Worm (Caenorhabditis elegans) whole organism, L4 larva: ENCODE data around the gene cpsf-3.

Source experiments
- D1046.2 ChIP-seq: fragments of 200-800 bp; sonication (Bioruptor generic); IDR thresholded peaks from 2 replicates; pipeline ENCODE4 v1.3.6; 2022; ENCODE audit warnings: missing genetic modification characterization, missing compliant biosample characterization
- F10B5.3 ChIP-seq: sonication (generic microtip); optimal IDR thresholded peaks from 2 replicates; lab custom pipeline; 2016; ENCODE audit warnings: mild to moderate bottlenecking, missing genetic modification characterization, missing compliant biosample characterization
- F44E2.7 ChIP-seq: fragments of 200-800 bp; sonication (Bioruptor generic); IDR thresholded peaks from 2 replicates; pipeline ENCODE4 v2.1.2; 2022; ENCODE audit warnings: missing genetic modification characterization, missing compliant biosample characterization
- F49E8.2 ChIP-seq: sonication (generic microtip); optimal IDR thresholded peaks from 2 replicates; lab custom pipeline; 2016; ENCODE audit warnings: missing compliant biosample characterization, mild to moderate bottlenecking, missing genetic modification characterization, borderline replicate concordance
- R02D3.7 ChIP-seq: fragments of 150-350 bp; sonication (generic microtip); optimal IDR thresholded peaks from 3 replicates; lab custom pipeline; 2014; ENCODE audit warnings: missing biosample characterization, missing genetic modification characterization
- T20F7.1 ChIP-seq: fragments of 200-800 bp; sonication (Bioruptor generic); optimal IDR thresholded peaks from 2 replicates; lab custom pipeline; 2018; ENCODE audit warnings: mild to moderate bottlenecking, missing genetic modification characterization, missing compliant biosample characterization
- T26A8.4 ChIP-seq: fragments of 200-800 bp; sonication (Bioruptor generic); IDR thresholded peaks from 2 replicates; pipeline ENCODE4 v1.3.6; 2022; ENCODE audit warnings: missing genetic modification characterization, missing compliant biosample characterization
- Y105C5A.15 ChIP-seq: fragments of 200-800 bp; sonication (Bioruptor generic); IDR thresholded peaks from 2 replicates; pipeline ENCODE4 v1.3.6; 2022; ENCODE audit warnings: missing genetic modification characterization, missing compliant biosample characterization
- Y48G9A.11 ChIP-seq: fragments of 200-800 bp; sonication (Bioruptor generic); IDR thresholded peaks from 2 replicates; pipeline ENCODE4 v1.3.6; 2022; ENCODE audit warnings: missing genetic modification reagents, missing genetic modification characterization, missing compliant biosample characterization
- ceh-28 ChIP-seq: fragments of 150-350 bp; optimal IDR thresholded peaks from 2 replicates; lab custom pipeline; 2014; ENCODE audit warnings: missing biosample characterization, missing genetic modification reagents, missing genetic modification characterization
- ceh-32 ChIP-seq: sonication (generic microtip); optimal IDR thresholded peaks from 2 replicates; lab custom pipeline; 2016; ENCODE audit warnings: mild to moderate bottlenecking, missing genetic modification characterization, missing compliant biosample characterization; ENCODE audit not compliant: poor library complexity
- ces-1 ChIP-seq: fragments of 150-350 bp; sonication (generic microtip); optimal IDR thresholded peaks from 4 replicates; lab custom pipeline; 2014; ENCODE audit warnings: missing biosample characterization, missing genetic modification reagents, missing genetic modification characterization
- daf-12 ChIP-seq: fragments of 150-350 bp; optimal IDR thresholded peaks from 2 replicates; lab custom pipeline; 2014; ENCODE audit warnings: missing biosample characterization, missing genetic modification reagents, missing genetic modification characterization
- daf-16 ChIP-seq, 3 experiments: sonication (generic microtip); optimal IDR thresholded peaks; 2 replicates each; lab custom pipeline; 2016 to 2017; ENCODE audit warnings: missing genetic modification characterization in 3 of 3, missing genetic modification reagents in 3 of 3, mild to moderate bottlenecking in 2 of 3, missing compliant biosample characterization in 2 of 3, missing biosample characterization in 1 of 3, moderate library complexity in 1 of 3
- dmd-6 ChIP-seq: fragments of 200-800 bp; sonication (Bioruptor generic); IDR thresholded peaks from 2 replicates; pipeline ENCODE4 v1.3.6; 2022; ENCODE audit warnings: missing genetic modification reagents, missing genetic modification characterization, missing compliant biosample characterization
- gei-8 ChIP-seq: fragments of 200-800 bp; sonication (Bioruptor generic); optimal IDR thresholded peaks from 2 replicates; lab custom pipeline; 2018; ENCODE audit warnings: mild to moderate bottlenecking, missing genetic modification characterization, missing compliant biosample characterization
- jun-1 ChIP-seq: fragments of 150-350 bp; optimal IDR thresholded peaks from 2 replicates; lab custom pipeline; 2014; ENCODE audit warnings: missing biosample characterization, missing genetic modification reagents, missing genetic modification characterization
- lin-1 ChIP-seq: fragments of 200-800 bp; sonication (Bioruptor generic); IDR thresholded peaks from 2 replicates; pipeline ENCODE4 v1.3.6; 2022; ENCODE audit warnings: missing genetic modification reagents, missing genetic modification characterization, missing compliant biosample characterization
- lin-29 ChIP-seq: fragments of 200-800 bp; sonication (Bioruptor generic); IDR thresholded peaks from 2 replicates; pipeline ENCODE4 v1.3.6; 2022; ENCODE audit warnings: missing genetic modification reagents, missing genetic modification characterization, missing compliant biosample characterization
- lir-3 ChIP-seq: sonication (generic microtip); optimal IDR thresholded peaks from 2 replicates; lab custom pipeline; 2016; ENCODE audit warnings: mild to moderate bottlenecking, missing genetic modification characterization, missing compliant biosample characterization
- lsy-2 ChIP-seq, 2 experiments: fragments of 150-350 bp in 1 of 2; sonication (generic microtip) in 1 of 2; optimal IDR thresholded peaks; 2 replicates each; lab custom pipeline; 2014 to 2017; ENCODE audit warnings: missing biosample characterization in 2 of 2, missing genetic modification characterization in 2 of 2
- madf-5 ChIP-seq, 2 experiments: fragments of 200-800 bp; sonication (Bioruptor generic); IDR thresholded peaks; 2 replicates each; pipeline ENCODE4 v1.3.6; 2022; ENCODE audit warnings: missing compliant biosample characterization in 2 of 2, missing genetic modification characterization in 2 of 2
- nhr-10 ChIP-seq: fragments of 150-350 bp; optimal IDR thresholded peaks from 2 replicates; lab custom pipeline; 2014; ENCODE audit warnings: missing biosample characterization, missing genetic modification characterization
- nhr-102 ChIP-seq: sonication (generic microtip); optimal IDR thresholded peaks from 2 replicates; lab custom pipeline; 2016; ENCODE audit warnings: mild to moderate bottlenecking, missing genetic modification characterization, moderate library complexity, missing compliant biosample characterization
- nhr-25 ChIP-seq: sonication (generic microtip); optimal IDR thresholded peaks from 2 replicates; lab custom pipeline; 2017; ENCODE audit warnings: missing genetic modification characterization, mild to moderate bottlenecking, missing compliant biosample characterization, antibody characterized with exemption, moderate library complexity, borderline replicate concordance; ENCODE audit not compliant: insufficient read depth
- nhr-48 ChIP-seq: sonication (generic microtip); optimal IDR thresholded peaks from 2 replicates; lab custom pipeline; 2016; ENCODE audit warnings: mild to moderate bottlenecking, missing genetic modification characterization, missing compliant biosample characterization
- nhr-6 ChIP-seq: fragments of 150-350 bp; optimal IDR thresholded peaks from 2 replicates; lab custom pipeline; 2014; ENCODE audit warnings: missing biosample characterization, missing genetic modification characterization
- nhr-76 ChIP-seq: fragments of 150-350 bp; optimal IDR thresholded peaks from 2 replicates; lab custom pipeline; 2014; ENCODE audit warnings: missing biosample characterization, missing genetic modification characterization
- pha-4 ChIP-seq, 2 experiments: fragments of 150-350 bp in 1 of 2; fragments of 200-800 bp in 1 of 2; sonication (Bioruptor generic) in 1 of 2; IDR thresholded peaks in 1 of 2; optimal IDR thresholded peaks in 1 of 2; 2 replicates each; pipeline versions ENCODE4 v1.3.6 to Lab custom; 2014 to 2022; ENCODE audit warnings: missing genetic modification characterization in 2 of 2, missing genetic modification reagents in 2 of 2, missing biosample characterization in 1 of 2, missing compliant biosample characterization in 1 of 2
- php-3 ChIP-seq: fragments of 200-800 bp; sonication (Bioruptor generic); IDR thresholded peaks from 2 replicates; pipeline ENCODE4 v1.3.6; 2022; ENCODE audit warnings: missing genetic modification reagents, missing genetic modification characterization, missing compliant biosample characterization
- pqm-1 ChIP-seq: sonication (generic microtip); optimal IDR thresholded peaks from 2 replicates; lab custom pipeline; 2017; ENCODE audit warnings: missing biosample characterization, missing genetic modification characterization
- set-16 ChIP-seq: fragments of 200-800 bp; sonication (Bioruptor generic); IDR thresholded peaks from 2 replicates; pipeline ENCODE4 v1.3.6; 2022; ENCODE audit warnings: missing genetic modification reagents, missing genetic modification characterization, missing compliant biosample characterization
- skn-1 ChIP-seq: fragments of 150-350 bp; optimal IDR thresholded peaks from 2 replicates; lab custom pipeline; 2014; ENCODE audit warnings: missing biosample characterization, missing genetic modification characterization
- spr-1 ChIP-seq: sonication (generic microtip); optimal IDR thresholded peaks from 2 replicates; lab custom pipeline; 2016; ENCODE audit warnings: mild to moderate bottlenecking, missing genetic modification characterization, missing compliant biosample characterization
- unc-39 ChIP-seq: sonication (generic microtip); optimal IDR thresholded peaks from 2 replicates; lab custom pipeline; 2017; ENCODE audit warnings: missing biosample characterization, missing genetic modification characterization
- vab-7 ChIP-seq: fragments of 200-800 bp; sonication (Bioruptor generic); IDR thresholded peaks from 2 replicates; pipeline ENCODE4 v1.3.6; 2022; ENCODE audit warnings: missing genetic modification reagents, missing genetic modification characterization, missing compliant biosample characterization
- zfp-2 ChIP-seq: sonication (generic microtip); optimal IDR thresholded peaks from 2 replicates; lab custom pipeline; 2016; ENCODE audit warnings: mild to moderate bottlenecking, missing genetic modification characterization, missing compliant biosample characterization
- zip-11 ChIP-seq: fragments of 200-800 bp; sonication (Bioruptor generic); IDR thresholded peaks from 2 replicates; pipeline ENCODE4 v1.3.6; 2022; ENCODE audit warnings: missing genetic modification characterization, missing compliant biosample characterization
- zip-2 ChIP-seq: fragments of 150-350 bp; optimal IDR thresholded peaks from 2 replicates; lab custom pipeline; 2014; ENCODE audit warnings: missing biosample characterization, missing genetic modification characterization
- ztf-7 ChIP-seq: fragments of 150-350 bp; optimal IDR thresholded peaks from 2 replicates; lab custom pipeline; 2014; ENCODE audit warnings: missing biosample characterization, missing genetic modification characterization

Gene cpsf-3

DNA sequence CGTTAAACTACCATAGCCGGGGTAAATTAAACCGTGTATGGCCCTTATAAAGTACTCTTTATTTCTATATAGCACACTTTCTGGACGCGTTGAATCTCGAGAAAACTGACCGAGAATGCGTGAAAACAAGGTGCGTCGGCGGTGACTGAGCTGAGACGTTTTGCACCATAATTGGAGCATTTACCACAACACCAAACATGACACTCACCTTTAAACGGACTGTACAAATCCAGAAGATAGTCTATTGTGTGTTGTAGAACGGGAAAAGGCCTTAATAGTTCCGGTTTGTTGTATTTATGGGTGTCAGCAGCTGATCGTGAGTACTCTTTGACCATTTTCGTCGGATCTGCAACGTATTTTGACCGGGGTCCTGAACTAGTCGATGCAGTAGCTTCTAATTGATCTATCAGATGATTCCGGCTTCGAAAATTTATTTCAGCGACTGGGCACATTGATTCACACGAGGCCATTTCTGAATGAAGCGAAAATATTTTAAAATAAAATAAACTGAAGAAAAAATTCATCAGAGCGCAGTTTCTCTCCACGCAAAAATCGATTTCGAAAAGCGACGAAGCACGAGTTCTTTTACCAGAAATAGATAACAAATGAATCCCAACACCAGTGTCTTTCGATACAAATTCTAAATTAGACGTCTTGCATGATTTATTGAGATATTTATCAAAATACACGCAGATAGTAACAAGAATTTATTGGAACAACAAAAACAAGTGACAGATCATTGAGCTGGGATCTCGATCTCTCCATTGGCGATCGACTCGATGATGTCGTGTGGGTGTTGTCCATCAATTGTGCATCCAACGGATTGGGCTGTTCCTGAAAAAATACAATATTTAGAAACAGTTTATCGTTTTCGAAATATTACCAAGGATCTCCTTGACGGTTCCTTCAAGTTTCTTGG, 43.5 kb downstream of the cpsf-3 start, which contains the start of gene tag-115 (continued):
- TF ChIP-seq T26A8.4 (GFP tag; lab: Robert Waterston, UW), result no peak
- no peak for TF ChIP-seq R02D3.7 (tag; lab: Kevin White, UChicago)
- no peak for TF ChIP-seq vab-7 (GFP tag; lab: Robert Waterston, UW)
- TF ChIP-seq daf-12, result no peak
- TF ChIP-seq pqm-1 (tag; lab: Kevin White, UChicago), result no peak
- TF ChIP-seq F10B5.3 (tag; lab: Kevin White, UChicago), result no peak
- no peak for TF ChIP-seq jun-1
- TF ChIP-seq nhr-25 (tag; lab: Kevin White, UChicago), result peak; percentile 9
- no peak for TF ChIP-seq lin-29 (GFP tag; lab: Robert Waterston, UW)
- TF ChIP-seq zip-11, result no peak
- no peak for TF ChIP-seq T20F7.1 (GFP tag; lab: Kevin White, UChicago)
- TF ChIP-seq F49E8.2, result peak; percentile 69
- TF ChIP-seq unc-39, result no peak
- TF ChIP-seq lin-1 (GFP tag; lab: Robert Waterston, UW), result peak; percentile 53; the same call in 1 of the 2 replicates
- TF ChIP-seq nhr-48 (tag; lab: Kevin White, UChicago), result peak; percentile 48
- no peak for TF ChIP-seq nhr-76 (tag; lab: Kevin White, UChicago)
- peak; percentile 71; the same call in 1 of the 2 replicates for TF ChIP-seq pha-4 (GFP tag; IDR thresholded peaks at IDR 0.05; lab: Robert Waterston, UW)
- no peak for TF ChIP-seq pha-4 (tag; optimal IDR thresholded peaks at IDR 0.05; lab: Kevin White, UChicago)
- TF ChIP-seq ztf-7 (tag; lab: Kevin White, UChicago), result peak; percentile 6
- TF ChIP-seq spr-1 (tag; lab: Kevin White, UChicago), result peak; percentile 26
- TF ChIP-seq Y48G9A.11 (GFP tag; lab: Robert Waterston, UW), result peak; percentile 50; the same call in 1 of the 2 replicates
- no peak for TF ChIP-seq skn-1 (tag; lab: Kevin White, UChicago)
- TF ChIP-seq daf-16 (GFP tag; optimal IDR thresholded peaks at IDR 0.05; lab: Kevin White, UChicago), result peak in 1 of 2 experiments; percentile 12
- peak; percentile 33 for TF ChIP-seq daf-16 (tag; optimal IDR thresholded peaks at IDR 0.05; lab: Kevin White, UChicago)
- no peak for TF ChIP-seq ceh-28
- no peak for TF ChIP-seq zfp-2 (tag; lab: Kevin White, UChicago)
- no peak for TF ChIP-seq ceh-32
- TF ChIP-seq Y105C5A.15 (GFP tag; lab: Robert Waterston, UW), result no peak
- no peak for TF ChIP-seq D1046.2 (GFP tag; lab: Robert Waterston, UW)
- peak; percentile 56 for TF ChIP-seq nhr-102 (tag; lab: Kevin White, UChicago)
- TF ChIP-seq nhr-10 (tag; lab: Kevin White, UChicago), result no peak
- peak; percentile 16; the same call in 1 of the 2 replicates for TF ChIP-seq F44E2.7
- no peak for TF ChIP-seq php-3
- no peak for TF ChIP-seq madf-5 (GFP tag; IDR thresholded peaks at IDR 0.05; lab: Robert Waterston, UW)
- TF ChIP-seq set-16 (GFP tag; lab: Robert Waterston, UW), result no peak
- no peak for TF ChIP-seq gei-8 (GFP tag; lab: Kevin White, UChicago)
- TF ChIP-seq ces-1 (GFP tag; lab: Kevin White, UChicago), result no peak
- TF ChIP-seq nhr-6 (tag; lab: Kevin White, UChicago), result no peak
- TF ChIP-seq lsy-2 (tag; optimal IDR thresholded peaks at IDR 0.05; lab: Kevin White, UChicago), result peak in 1 of 2 experiments; percentile 66
- no peak for TF ChIP-seq zip-2 (tag; lab: Kevin White, UChicago)
- TF ChIP-seq lir-3, result no peak
- TF ChIP-seq dmd-6 (GFP tag; lab: Robert Waterston, UW), result no peak
